Fruit fly (Drosophila melanogaster) Kc167 (cell line): ENCODE results near the gene CG4970.

Experiments used
- Sin3A ChIP-seq: fragments of >200 bp; optimal IDR thresholded peaks from 2 replicates; lab custom pipeline; 2018; ENCODE audit warnings: missing external identifiers
- h ChIP-seq: fragments of >200 bp; optimal IDR thresholded peaks from 3 replicates; lab custom pipeline; 2018; ENCODE audit warnings: missing external identifiers
- psq ChIP-seq: fragments of >200 bp; optimal IDR thresholded peaks from 2 replicates; lab custom pipeline; 2017; ENCODE audit warnings: missing external identifiers

DNA sequence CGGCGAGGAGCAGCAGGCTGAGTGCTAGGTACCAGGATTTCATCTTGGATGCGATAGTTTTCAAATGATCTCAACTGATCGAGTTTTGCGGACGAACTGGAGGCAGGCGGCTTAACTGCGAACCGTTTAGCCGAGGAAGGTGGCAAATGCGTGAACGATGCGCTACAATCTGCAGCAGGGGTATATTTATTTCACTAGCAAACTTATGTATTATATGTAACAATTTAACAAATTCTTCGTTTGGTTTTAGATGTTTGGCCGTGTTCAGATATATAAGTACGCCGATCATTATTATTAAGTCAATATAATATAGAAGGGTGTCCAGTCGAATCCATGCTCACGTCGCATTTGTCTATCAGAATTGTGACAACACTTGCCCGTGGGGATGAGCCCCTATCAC lies 13.8 kb downstream of the CG4970 start, which contains the start of gene CG31706:
- TF ChIP-seq psq (no peak), Sin3A (no peak), h (no peak)
